Worm (Caenorhabditis elegans) whole organism, L3 larva: ENCODE data around the gene col-68.

Source experiments
- ceh-82 ChIP-seq: fragments of 150-350 bp; optimal IDR thresholded peaks from 2 replicates; lab custom pipeline; 2014; ENCODE audit warnings: missing biosample characterization, missing genetic modification characterization
- elt-1 ChIP-seq: fragments of 150-350 bp; optimal IDR thresholded peaks from 2 replicates; lab custom pipeline; 2014; ENCODE audit warnings: missing biosample characterization, missing genetic modification characterization
- mdl-1 ChIP-seq: fragments of 150-350 bp; optimal IDR thresholded peaks from 2 replicates; lab custom pipeline; 2014; ENCODE audit warnings: missing biosample characterization, missing genetic modification characterization
- nfya-1 ChIP-seq: sonication (generic microtip); optimal IDR thresholded peaks from 2 replicates; lab custom pipeline; 2017; ENCODE audit warnings: missing genetic modification characterization, mild to moderate bottlenecking, missing compliant biosample characterization, antibody characterized with exemption, moderate library complexity; ENCODE audit not compliant: insufficient read depth
- nhr-11 ChIP-seq: fragments of 150-350 bp; optimal IDR thresholded peaks from 2 replicates; lab custom pipeline; 2014; ENCODE audit warnings: missing biosample characterization, missing genetic modification characterization
- nhr-12 ChIP-seq: fragments of 150-350 bp; optimal IDR thresholded peaks from 2 replicates; lab custom pipeline; 2014; ENCODE audit warnings: missing biosample characterization, missing genetic modification characterization
- nhr-23 ChIP-seq: fragments of 150-350 bp; optimal IDR thresholded peaks from 2 replicates; lab custom pipeline; 2014; ENCODE audit warnings: missing biosample characterization, missing genetic modification reagents, missing genetic modification characterization
- zag-1 ChIP-seq: fragments of 150-350 bp; optimal IDR thresholded peaks from 2 replicates; lab custom pipeline; 2014; ENCODE audit warnings: missing biosample characterization, missing genetic modification characterization
- ztf-11 ChIP-seq: fragments of 150-350 bp; optimal IDR thresholded peaks from 2 replicates; lab custom pipeline; 2014; ENCODE audit warnings: missing biosample characterization, missing genetic modification characterization

DNA sequence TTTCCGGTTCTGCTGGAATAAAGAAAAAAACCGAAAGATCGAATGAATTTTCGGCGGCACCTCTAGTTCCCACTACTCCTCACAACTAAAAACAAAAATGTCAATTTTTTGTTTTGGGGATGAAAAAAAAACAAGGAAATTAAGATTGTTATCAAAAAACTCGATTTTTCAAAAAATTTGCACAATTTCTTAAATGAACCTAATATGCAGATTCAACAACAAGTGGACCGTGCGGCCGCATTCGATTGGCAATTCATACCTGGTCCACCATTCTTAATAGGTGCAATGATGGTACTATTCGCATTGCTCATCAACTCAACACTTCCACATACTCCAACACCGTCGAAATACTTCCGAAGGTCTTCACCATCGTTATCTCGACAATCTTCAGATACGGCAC lies 47.2 kb downstream of the col-68 start:
- TF ChIP-seq ceh-82 (no peak), nhr-12 (tag; lab: Kevin White, UChicago) (no peak), ztf-11 (tag; lab: Kevin White, UChicago) (no peak), nhr-11 (tag; lab: Kevin White, UChicago) (no peak), nhr-23 (tag; lab: Kevin White, UChicago) (no peak), mdl-1 (no peak), elt-1 (tag; lab: Kevin White, UChicago) (no peak), zag-1 (tag; lab: Kevin White, UChicago) (no peak), nfya-1 (no peak)
